Fruit fly (Drosophila melanogaster) whole organism, embryonic: ENCODE measurements around the gene CG16719.
A peak's percentile ranks its signal among the peaks of the same experiment; 100 is the strongest.

Source experiments
- Atf6 ChIP-seq: fragments of 200-800 bp; sonication (Bioruptor generic); IDR thresholded peaks from 2 replicates; pipeline ENCODE4 v1.3.6; 2022; ENCODE audit warnings: missing biosample characterization, missing genetic modification characterization
- Bgb ChIP-seq: fragments of 200-800 bp; sonication (Bioruptor generic); IDR thresholded peaks from 2 replicates; pipeline ENCODE4 v1.3.6; 2022; ENCODE audit warnings: missing biosample characterization, missing genetic modification characterization; ENCODE audit not compliant: partially characterized antibody
- CG10959 ChIP-seq: fragments of 200-800 bp; sonication (Bioruptor generic); IDR thresholded peaks from 2 replicates; pipeline ENCODE4 v1.3.6; 2022; ENCODE audit warnings: missing biosample characterization, missing genetic modification characterization
- CG11723 ChIP-seq: fragments of 200-800 bp; sonication (Bioruptor generic); optimal IDR thresholded peaks from 2 replicates; lab custom pipeline; 2017; ENCODE audit warnings: missing biosample characterization, mild to moderate bottlenecking, missing genetic modification characterization
- CG12071 ChIP-seq: fragments of 200-800 bp; sonication (Bioruptor generic); optimal IDR thresholded peaks from 3 replicates; lab custom pipeline; 2018; ENCODE audit warnings: missing biosample characterization, mild to moderate bottlenecking, missing genetic modification characterization
- CG12219 ChIP-seq: fragments of 200-800 bp; sonication (Bioruptor generic); optimal IDR thresholded peaks from 3 replicates; lab custom pipeline; 2018; ENCODE audit warnings: missing biosample characterization, mild to moderate bottlenecking, missing genetic modification characterization
- CG12659 ChIP-seq: fragments of 200-800 bp; sonication (Bioruptor generic); optimal IDR thresholded peaks from 3 replicates; lab custom pipeline; 2017; ENCODE audit warnings: mild to moderate bottlenecking, missing biosample characterization, missing genetic modification reagents, missing genetic modification characterization
- CG13296 ChIP-seq: fragments of 200-800 bp; sonication (Bioruptor generic); optimal IDR thresholded peaks from 3 replicates; lab custom pipeline; 2018; ENCODE audit warnings: missing biosample characterization, mild to moderate bottlenecking, missing genetic modification characterization
- CG14965 ChIP-seq: fragments of 200-800 bp; sonication (Bioruptor generic); optimal IDR thresholded peaks from 2 replicates; lab custom pipeline; 2016; ENCODE audit warnings: missing biosample characterization, missing genetic modification characterization, borderline replicate concordance
- CG15011 ChIP-seq: fragments of 200-800 bp; sonication (Bioruptor generic); optimal IDR thresholded peaks from 3 replicates; lab custom pipeline; 2018; ENCODE audit warnings: missing biosample characterization, mild to moderate bottlenecking, missing genetic modification characterization
- CG17568 ChIP-seq: fragments of 200-800 bp; sonication (Bioruptor generic); optimal IDR thresholded peaks from 2 replicates; lab custom pipeline; 2018; ENCODE audit warnings: missing biosample characterization, mild to moderate bottlenecking, missing genetic modification characterization, moderate library complexity
- CG18764 ChIP-seq: fragments of 200-800 bp; sonication (Bioruptor generic); optimal IDR thresholded peaks from 3 replicates; lab custom pipeline; 2016; ENCODE audit warnings: missing biosample characterization, missing genetic modification characterization
- CG2678 ChIP-seq: fragments of 200-800 bp; sonication (Bioruptor generic); optimal IDR thresholded peaks from 3 replicates; lab custom pipeline; 2019; ENCODE audit warnings: missing biosample characterization, mild to moderate bottlenecking, missing genetic modification characterization, moderate library complexity
- CG3163 ChIP-seq: fragments of 200-800 bp; sonication (Bioruptor generic); optimal IDR thresholded peaks from 3 replicates; lab custom pipeline; 2016; ENCODE audit warnings: missing biosample characterization, missing genetic modification characterization
- CG34224 ChIP-seq: fragments of 200-800 bp; sonication (Bioruptor generic); IDR thresholded peaks from 3 replicates; pipeline ENCODE4 v1.3.6; 2022; ENCODE audit warnings: missing biosample characterization, missing genetic modification characterization; ENCODE audit not compliant: partially characterized antibody
- CG3838 ChIP-seq: fragments of 200-800 bp; sonication (Bioruptor generic); optimal IDR thresholded peaks from 3 replicates; lab custom pipeline; 2016; ENCODE audit warnings: missing biosample characterization, missing genetic modification characterization
- CG5245 ChIP-seq: fragments of 200-800 bp; sonication (Bioruptor generic); optimal IDR thresholded peaks from 3 replicates; lab custom pipeline; 2016; ENCODE audit warnings: missing biosample characterization, missing genetic modification characterization
- CG7357 ChIP-seq: fragments of 200-800 bp; sonication (Bioruptor generic); IDR thresholded peaks from 3 replicates; pipeline ENCODE4 v1.3.6; 2022; ENCODE audit warnings: missing biosample characterization, missing genetic modification characterization
- CG7987 ChIP-seq: fragments of 200-800 bp; sonication (Bioruptor generic); optimal IDR thresholded peaks from 2 replicates; lab custom pipeline; 2018; ENCODE audit warnings: missing biosample characterization, mild to moderate bottlenecking, missing genetic modification characterization, moderate library complexity
- CG8765 ChIP-seq: fragments of 200-800 bp; sonication (Bioruptor generic); IDR thresholded peaks from 2 replicates; pipeline ENCODE4 v1.3.6; 2022; ENCODE audit warnings: missing biosample characterization, missing genetic modification characterization
- CG8924 ChIP-seq: fragments of 200-800 bp; optimal IDR thresholded peaks from 3 replicates; lab custom pipeline; 2019; ENCODE audit warnings: missing biosample characterization, mild to moderate bottlenecking, missing genetic modification characterization, moderate library complexity
- CG8944 ChIP-seq: fragments of 200-800 bp; sonication (Bioruptor generic); optimal IDR thresholded peaks from 3 replicates; lab custom pipeline; 2016; ENCODE audit warnings: missing biosample characterization, missing genetic modification characterization
- Deaf1 ChIP-seq: fragments of 200-800 bp; optimal IDR thresholded peaks from 3 replicates; lab custom pipeline; 2019; ENCODE audit warnings: missing biosample characterization, mild to moderate bottlenecking, missing genetic modification characterization, moderate library complexity
- Fer3 ChIP-seq: fragments of 200-800 bp; sonication (Bioruptor generic); optimal IDR thresholded peaks from 2 replicates; lab custom pipeline; 2018; ENCODE audit warnings: missing biosample characterization, mild to moderate bottlenecking, missing genetic modification characterization, moderate library complexity
- HLH54F ChIP-seq: fragments of 200-800 bp; sonication (Bioruptor generic); optimal IDR thresholded peaks from 3 replicates; lab custom pipeline; 2016; ENCODE audit warnings: missing biosample characterization, missing genetic modification characterization
- Hr51 ChIP-seq, 2 experiments: fragments of 200-800 bp; sonication (Bioruptor generic); optimal IDR thresholded peaks; 2 replicates in 1 of 2; 3 replicates in 1 of 2; lab custom pipeline; 2016 to 2018; ENCODE audit warnings: missing biosample characterization in 2 of 2, missing genetic modification characterization in 2 of 2, mild to moderate bottlenecking in 1 of 2, moderate library complexity in 1 of 2
- Kr ChIP-seq: fragments of 200-800 bp; sonication (Bioruptor generic); optimal IDR thresholded peaks from 2 replicates; lab custom pipeline; 2017; ENCODE audit warnings: missing biosample characterization, mild to moderate bottlenecking, missing genetic modification characterization
- MBD-R2 ChIP-seq: fragments of 200-800 bp; sonication (Bioruptor generic); IDR thresholded peaks from 2 replicates; pipeline ENCODE4 v1.3.6; 2022; ENCODE audit warnings: missing biosample characterization, missing genetic modification characterization
- Med ChIP-seq: fragments of 200-800 bp; sonication (Bioruptor generic); peaks from one replicate; lab custom pipeline; 2016; ENCODE audit warnings: missing biosample characterization, missing genetic modification characterization, mild to moderate bottlenecking, inconsistent platforms, moderate library complexity
- Mes4 ChIP-seq: fragments of 200-800 bp; sonication (Bioruptor generic); optimal IDR thresholded peaks from 2 replicates; lab custom pipeline; 2016; ENCODE audit warnings: missing biosample characterization, missing genetic modification characterization
- Six4 ChIP-seq: fragments of 200-800 bp; sonication (Bioruptor generic); optimal IDR thresholded peaks from 2 replicates; lab custom pipeline; 2016; ENCODE audit warnings: missing biosample characterization, missing genetic modification characterization
- bowl ChIP-seq: fragments of 200-800 bp; sonication (Bioruptor generic); IDR thresholded peaks from 2 replicates; pipeline ENCODE4 v1.3.6; 2022; ENCODE audit warnings: missing biosample characterization, missing genetic modification characterization
- chinmo ChIP-seq: fragments of 200-800 bp; sonication (Bioruptor generic); IDR thresholded peaks from 4 replicates; pipeline ENCODE4 v1.3.6; 2022; ENCODE audit warnings: missing biosample characterization, missing genetic modification characterization; ENCODE audit not compliant: partially characterized antibody
- ci ChIP-seq: fragments of 200-800 bp; sonication (Bioruptor generic); IDR thresholded peaks from 3 replicates; pipeline ENCODE4 v1.3.6; 2022; ENCODE audit warnings: missing biosample characterization, missing genetic modification characterization
- dati ChIP-seq: fragments of 200-800 bp; sonication (Bioruptor generic); IDR thresholded peaks from 2 replicates; pipeline ENCODE4 v1.3.6; 2022; ENCODE audit warnings: missing biosample characterization, missing genetic modification characterization
- fd3F ChIP-seq: fragments of 200-800 bp; sonication (Bioruptor generic); optimal IDR thresholded peaks from 2 replicates; lab custom pipeline; 2018; ENCODE audit warnings: missing biosample characterization, mild to moderate bottlenecking, missing genetic modification characterization, moderate library complexity
- fu2 ChIP-seq: fragments of 200-800 bp; sonication (Bioruptor generic); optimal IDR thresholded peaks from 2 replicates; lab custom pipeline; 2016; ENCODE audit warnings: missing biosample characterization, missing genetic modification characterization
- gcm2 ChIP-seq: fragments of 200-800 bp; sonication (Bioruptor generic); optimal IDR thresholded peaks from 2 replicates; lab custom pipeline; 2016; ENCODE audit warnings: missing biosample characterization, missing genetic modification characterization
- inv ChIP-seq: fragments of 200-800 bp; sonication (Bioruptor generic); IDR thresholded peaks from 2 replicates; pipeline ENCODE4 v1.3.6; 2022; ENCODE audit warnings: missing biosample characterization, missing genetic modification characterization; ENCODE audit not compliant: partially characterized antibody
- mam ChIP-seq: fragments of 200-800 bp; sonication (Bioruptor generic); optimal IDR thresholded peaks from 3 replicates; lab custom pipeline; 2016; ENCODE audit warnings: missing biosample characterization, missing genetic modification characterization
- mld ChIP-seq: fragments of 200-800 bp; sonication (Bioruptor generic); IDR thresholded peaks from 3 replicates; pipeline ENCODE4 v1.3.6; 2022; ENCODE audit warnings: missing biosample characterization, missing genetic modification characterization; ENCODE audit not compliant: partially characterized antibody
- nerfin-1 ChIP-seq: fragments of 200-800 bp; sonication (Bioruptor generic); optimal IDR thresholded peaks from 3 replicates; lab custom pipeline; 2019; ENCODE audit warnings: missing biosample characterization, mild to moderate bottlenecking, missing genetic modification characterization, moderate library complexity
- pb ChIP-seq: fragments of 200-800 bp; sonication (Bioruptor generic); optimal IDR thresholded peaks from 3 replicates; lab custom pipeline; 2016; ENCODE audit warnings: missing biosample characterization, missing genetic modification characterization
- pzg ChIP-seq: fragments of 200-800 bp; sonication (Bioruptor generic); optimal IDR thresholded peaks from 3 replicates; lab custom pipeline; 2018; ENCODE audit warnings: missing biosample characterization, mild to moderate bottlenecking, missing genetic modification characterization, moderate library complexity
- sd ChIP-seq: fragments of 200-800 bp; sonication (Bioruptor generic); optimal IDR thresholded peaks from 3 replicates; lab custom pipeline; 2018; ENCODE audit warnings: missing biosample characterization, mild to moderate bottlenecking, missing genetic modification characterization, moderate library complexity
- slou ChIP-seq: fragments of 200-800 bp; sonication (Bioruptor generic); optimal IDR thresholded peaks from 3 replicates; lab custom pipeline; 2016; ENCODE audit warnings: missing biosample characterization, missing genetic modification characterization
- stc ChIP-seq: fragments of 200-800 bp; sonication (Bioruptor generic); IDR thresholded peaks from 2 replicates; pipeline ENCODE4 v1.3.6; 2022; ENCODE audit warnings: missing biosample characterization, missing genetic modification characterization
- ttk ChIP-seq: fragments of 200-800 bp; sonication (Bioruptor generic); IDR thresholded peaks from 2 replicates; pipeline ENCODE4 v2.1.2; 2022; ENCODE audit warnings: missing biosample characterization, missing genetic modification characterization
- z ChIP-seq: fragments of 200-800 bp; sonication (Bioruptor generic); IDR thresholded peaks from 3 replicates; pipeline ENCODE4 v1.3.6; 2022; ENCODE audit warnings: missing biosample characterization, missing genetic modification characterization

The CG16719 gene

dm6 chr3L:9692892-9693551 lies 8.1 kb downstream of the CG16719 start (continued):
- peak; percentile 95 for TF ChIP-seq CG11723 (GFP tag; lab: Kevin White, UChicago)
- peak; percentile 96 for TF ChIP-seq pb
- TF ChIP-seq HLH54F: peak; percentile 98
- TF ChIP-seq fd3F (GFP tag; lab: Kevin White, UChicago): peak; percentile 93
- no peak for TF ChIP-seq CG8765 (GFP tag; lab: Robert Waterston, UW)
- TF ChIP-seq CG10959: peak; percentile 74; the same call in 1 of the 2 replicates
- peak; percentile 77 for TF ChIP-seq CG14965 (GFP tag; lab: Kevin White, UChicago)
- TF ChIP-seq CG3163: peak; percentile 79
- peak; percentile 62; the same call in 1 of the 2 replicates for TF ChIP-seq MBD-R2 (GFP tag; lab: Robert Waterston, UW)
- TF ChIP-seq CG17568: peak; percentile 86
- TF ChIP-seq CG3838 (GFP tag; lab: Kevin White, UChicago): peak; percentile 87
- TF ChIP-seq ttk (GFP tag; lab: Robert Waterston, UW): peak; percentile 84
- peak; percentile 81 for TF ChIP-seq Deaf1
- TF ChIP-seq Hr51 (GFP tag; optimal IDR thresholded peaks at IDR 0.05; lab: Kevin White, UChicago): peak; percentile 95 to 97
- TF ChIP-seq Kr (GFP tag; lab: Kevin White, UChicago): no peak
- TF ChIP-seq slou (GFP tag; lab: Kevin White, UChicago): peak; percentile 95
- TF ChIP-seq CG12071 (GFP tag; lab: Kevin White, UChicago): peak; percentile 81
- TF ChIP-seq sd (tag; lab: Kevin White, UChicago): peak; percentile 76
- peak; percentile 96 for TF ChIP-seq mam (GFP tag; lab: Kevin White, UChicago)
- TF ChIP-seq z (GFP tag; lab: Robert Waterston, UW): no peak
- peak; percentile 95 for TF ChIP-seq CG13296
- no peak for TF ChIP-seq mld (GFP tag; lab: Robert Waterston, UW)
- peak; percentile 88 for TF ChIP-seq CG12219 (GFP tag; lab: Kevin White, UChicago)
- TF ChIP-seq Fer3: peak; percentile 90
- TF ChIP-seq CG15011 (GFP tag; lab: Kevin White, UChicago): peak; percentile 95
- TF ChIP-seq gcm2 (GFP tag; lab: Kevin White, UChicago): peak; percentile 91
- TF ChIP-seq CG5245: peak; percentile 93
- TF ChIP-seq CG34224 (GFP tag; lab: Robert Waterston, UW): no peak
- TF ChIP-seq CG7357: peak; percentile 84; the same call in 2 of the 3 replicates
- TF ChIP-seq Mes4 (GFP tag; lab: Kevin White, UChicago): peak; percentile 95
- peak; percentile 94 for TF ChIP-seq Six4
- TF ChIP-seq bowl (GFP tag; lab: Robert Waterston, UW): peak; percentile 33; the same call in 1 of the 2 replicates
- TF ChIP-seq inv: no peak
- TF ChIP-seq CG8944: peak; percentile 96
- peak; percentile 98 for TF ChIP-seq CG2678
- TF ChIP-seq nerfin-1 (tag; lab: Kevin White, UChicago): peak; percentile 91
- peak; percentile 84 for TF ChIP-seq ci (GFP tag; lab: Robert Waterston, UW)
- TF ChIP-seq fu2 (GFP tag; lab: Kevin White, UChicago): peak; percentile 97
- peak; percentile 9 for TF ChIP-seq pzg
- peak; percentile 97 for TF ChIP-seq CG8924
- TF ChIP-seq CG7987 (GFP tag; lab: Kevin White, UChicago): peak; percentile 82
- TF ChIP-seq Bgb (GFP tag; lab: Robert Waterston, UW): no peak
- TF ChIP-seq Med (GFP tag; lab: Kevin White, UChicago): peak; percentile 99
- peak; percentile 26; the same call in 1 of the 2 replicates for TF ChIP-seq dati (GFP tag; lab: Robert Waterston, UW)
- peak; percentile 98 for TF ChIP-seq CG12659 (GFP tag; lab: Kevin White, UChicago)
- TF ChIP-seq stc: peak; percentile 88
- TF ChIP-seq chinmo: 0 out of 4 replicates have a peak, but pooled peaks have one; percentile 16
- peak; percentile 94 for TF ChIP-seq Atf6
- TF ChIP-seq CG18764 (GFP tag; lab: Kevin White, UChicago): peak; percentile 89
